Fruit fly (Drosophila melanogaster) whole organism, adult: ENCODE measurements around the gene CG10864.

Experiments
- CG11617 ChIP-seq: fragments of 200-800 bp; sonication (Bioruptor generic); optimal IDR thresholded peaks from 2 replicates; lab custom pipeline; 2017; ENCODE audit warnings: mild to moderate bottlenecking, missing biosample characterization, missing genetic modification reagents, missing genetic modification characterization
- CG12768 ChIP-seq: fragments of 200-800 bp; sonication (Bioruptor generic); optimal IDR thresholded peaks from 2 replicates; lab custom pipeline; 2017; ENCODE audit warnings: missing biosample characterization, missing genetic modification characterization, mild to moderate bottlenecking, moderate library complexity, missing genetic modification reagents
- CG14711 ChIP-seq: fragments of 200-800 bp; sonication (Bioruptor generic); optimal IDR thresholded peaks from 2 replicates; lab custom pipeline; 2018; ENCODE audit warnings: missing biosample characterization, mild to moderate bottlenecking, missing genetic modification characterization, moderate library complexity
- CG1620 ChIP-seq: fragments of 200-800 bp; sonication (Bioruptor generic); optimal IDR thresholded peaks from 2 replicates; lab custom pipeline; 2016; ENCODE audit warnings: missing biosample characterization, missing genetic modification characterization
- CG33017 ChIP-seq: fragments of 200-800 bp; sonication (Bioruptor generic); optimal IDR thresholded peaks from 2 replicates; lab custom pipeline; 2018; ENCODE audit warnings: missing biosample characterization, mild to moderate bottlenecking, missing genetic modification characterization, moderate library complexity
- CG5204 ChIP-seq: fragments of 200-800 bp; sonication (Bioruptor generic); optimal IDR thresholded peaks from 2 replicates; lab custom pipeline; 2016; ENCODE audit warnings: missing biosample characterization, missing genetic modification characterization
- CG7045 ChIP-seq: fragments of 200-800 bp; sonication (Bioruptor generic); optimal IDR thresholded peaks from 2 replicates; lab custom pipeline; 2017; ENCODE audit warnings: missing biosample characterization, mild to moderate bottlenecking, missing genetic modification characterization
- CG7101 ChIP-seq: fragments of 200-800 bp; sonication (Bioruptor generic); optimal IDR thresholded peaks from 2 replicates; lab custom pipeline; 2018; ENCODE audit warnings: missing biosample characterization, mild to moderate bottlenecking, missing genetic modification characterization, moderate library complexity
- Clk ChIP-seq: fragments of 200-800 bp; sonication (Bioruptor generic); optimal IDR thresholded peaks from 2 replicates; lab custom pipeline; 2017; ENCODE audit warnings: missing biosample characterization, missing genetic modification characterization
- Crg-1 ChIP-seq: fragments of 200-800 bp; sonication (Bioruptor generic); optimal IDR thresholded peaks from 2 replicates; lab custom pipeline; 2016; ENCODE audit warnings: missing biosample characterization, missing genetic modification characterization
- Hr96 ChIP-seq: fragments of 200-800 bp; sonication (Bioruptor generic); optimal IDR thresholded peaks from 2 replicates; lab custom pipeline; 2016; ENCODE audit warnings: missing biosample characterization, missing genetic modification characterization
- Mnt ChIP-seq: fragments of 200-800 bp; sonication (Bioruptor generic); optimal IDR thresholded peaks from 2 replicates; lab custom pipeline; 2016; ENCODE audit warnings: missing biosample characterization, mild to moderate bottlenecking, missing genetic modification characterization
- bab1 ChIP-seq: fragments of 200-800 bp; sonication (Bioruptor generic); optimal IDR thresholded peaks from 3 replicates; lab custom pipeline; 2019; ENCODE audit warnings: missing biosample characterization, mild to moderate bottlenecking, missing genetic modification characterization, moderate library complexity
- cic ChIP-seq: fragments of 200-800 bp; sonication (Bioruptor generic); optimal IDR thresholded peaks from 2 replicates; lab custom pipeline; 2017; ENCODE audit warnings: missing biosample characterization, mild to moderate bottlenecking, missing genetic modification characterization, moderate library complexity
- cnc ChIP-seq, 2 experiments: fragments of >200 bp; optimal IDR thresholded peaks; 2 replicates each; lab custom pipeline; 2017
- kay ChIP-seq: fragments of 200-800 bp; sonication (Bioruptor generic); peaks from one replicate; lab custom pipeline; 2016; ENCODE audit warnings: missing biosample characterization, missing genetic modification characterization, borderline replicate concordance
- ovo ChIP-seq: fragments of 200-800 bp; sonication (Bioruptor generic); optimal IDR thresholded peaks from 2 replicates; lab custom pipeline; 2016; ENCODE audit warnings: missing biosample characterization, missing genetic modification characterization
- pad ChIP-seq: fragments of 200-800 bp; sonication (Bioruptor generic); optimal IDR thresholded peaks from 3 replicates; lab custom pipeline; 2017; ENCODE audit warnings: missing biosample characterization, missing genetic modification characterization, mild to moderate bottlenecking, moderate library complexity, missing genetic modification reagents
- tj ChIP-seq: fragments of 200-800 bp; sonication (Bioruptor generic); optimal IDR thresholded peaks from 3 replicates; lab custom pipeline; 2017; ENCODE audit warnings: missing biosample characterization, mild to moderate bottlenecking, missing genetic modification characterization, moderate library complexity
- toe ChIP-seq: fragments of 200-800 bp; sonication (Bioruptor generic); optimal IDR thresholded peaks from 2 replicates; lab custom pipeline; 2016; ENCODE audit warnings: missing biosample characterization, missing genetic modification characterization

Gene CG10864

DNA sequence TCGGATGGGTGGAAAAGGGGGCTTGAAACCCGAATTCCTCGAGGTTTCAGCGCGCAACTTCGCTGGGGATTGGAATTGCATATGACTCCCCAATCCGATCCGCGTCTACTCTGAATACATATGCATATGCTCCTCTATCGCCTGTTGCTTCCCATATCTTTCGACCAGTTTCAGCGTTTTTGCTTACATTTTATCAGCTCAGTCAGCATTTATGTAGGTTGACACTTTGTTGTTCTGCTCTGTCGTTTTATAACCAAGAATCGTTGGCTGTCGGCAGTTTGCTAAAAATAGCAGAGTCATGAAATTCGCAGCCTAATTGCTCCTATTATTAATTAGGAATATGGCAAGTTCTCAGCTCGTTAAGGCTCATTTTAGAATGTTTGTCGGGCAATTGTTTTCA lies 15.7 kb downstream of the CG10864 start:
- no peak for TF ChIP-seq CG12768 (GFP tag; lab: Kevin White, UChicago)
- TF ChIP-seq tj: peak; percentile 100
- no peak for TF ChIP-seq CG7045 (GFP tag; lab: Kevin White, UChicago)
- TF ChIP-seq cic (GFP tag; lab: Kevin White, UChicago): no peak

dm6 chr3R:18394876-18395275 lies 16.6 kb downstream of the CG10864 start:
- no peak for TF ChIP-seq CG11617

DNA sequence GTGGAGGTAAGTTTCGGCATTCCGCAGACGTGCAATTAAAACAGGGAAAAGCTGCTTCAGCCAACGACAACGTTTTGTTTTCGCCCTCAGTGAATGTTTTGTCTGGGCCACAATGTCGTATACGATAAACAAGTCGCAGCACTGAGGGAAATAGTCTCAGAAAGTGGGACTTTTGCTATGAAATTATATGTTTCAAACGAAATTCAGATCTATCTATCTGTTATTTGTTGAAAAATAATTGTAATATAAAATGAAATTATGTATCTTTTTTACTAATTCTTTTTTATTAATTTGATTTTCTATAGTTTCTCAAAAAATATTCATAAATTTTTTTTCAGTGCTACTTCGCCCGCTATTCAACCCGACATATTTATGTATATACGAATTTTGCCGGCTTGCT lies 18.0 kb downstream of the CG10864 start:
- TF ChIP-seq bab1 (GFP tag; lab: Kevin White, UChicago) (peak; percentile 32), Mnt (peak; percentile 14), CG33017 (peak; percentile 37), pad (GFP tag; lab: Kevin White, UChicago) (no peak), CG11617 (peak; percentile 76), Hr96 (GFP tag; lab: Kevin White, UChicago) (no peak), kay (GFP tag; lab: Kevin White, UChicago) (no peak), CG7045 (GFP tag; lab: Kevin White, UChicago) (no peak), Crg-1 (GFP tag; lab: Kevin White, UChicago) (no peak), CG5204 (GFP tag; lab: Kevin White, UChicago) (no peak), CG14711 (tag; lab: Kevin White, UChicago) (peak; percentile 3), cic (GFP tag; lab: Kevin White, UChicago) (peak; percentile 1), CG1620 (GFP tag; lab: Kevin White, UChicago) (no peak), tj (peak; percentile 32), CG12768 (GFP tag; lab: Kevin White, UChicago) (no peak), cnc (optimal IDR thresholded peaks at IDR 0.05; lab: Kevin White, UChicago) (no peak), ovo (no peak), CG7101 (tag; lab: Kevin White, UChicago) (peak; percentile 71), Clk (GFP tag; lab: Kevin White, UChicago) (no peak), toe (GFP tag; lab: Kevin White, UChicago) (peak; percentile 33)

DNA sequence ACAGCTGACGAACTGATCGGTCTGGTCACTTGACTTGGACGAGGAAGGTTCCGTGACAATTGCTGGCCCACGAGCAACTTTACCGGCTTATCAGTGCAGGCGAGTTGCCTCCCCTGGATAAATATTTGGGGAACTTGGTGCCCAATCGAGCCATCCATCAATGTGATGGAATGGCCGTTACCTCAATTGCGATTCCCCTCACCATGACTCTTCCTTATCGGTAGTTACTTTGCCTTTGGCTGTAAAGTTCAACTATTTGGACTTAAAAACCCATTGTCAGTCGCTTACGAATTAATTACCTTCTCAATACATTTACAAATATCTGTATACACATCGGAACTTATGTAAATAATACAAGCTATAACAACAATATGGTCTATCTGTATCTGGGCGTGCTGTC lies 21.6 kb downstream of the CG10864 start, which contains the start of gene Vha100-4:
Gene Vha100-4 (minus strand): TSS at position 16 of the 400 bp plus-strand sequence.
- TF ChIP-seq Mnt (peak; percentile 15), tj (no peak)

- no peak for TF ChIP-seq CG14711 (tag; lab: Kevin White, UChicago)
- peak; percentile 14 for TF ChIP-seq bab1 (GFP tag; lab: Kevin White, UChicago)
Observed at dm6 chr3R:18385593-18385992, 25.8 kb downstream of the CG10864 start, which contains the start of gene cona. TSS of gene cona (plus strand) at chr3R:18385828.

DNA sequence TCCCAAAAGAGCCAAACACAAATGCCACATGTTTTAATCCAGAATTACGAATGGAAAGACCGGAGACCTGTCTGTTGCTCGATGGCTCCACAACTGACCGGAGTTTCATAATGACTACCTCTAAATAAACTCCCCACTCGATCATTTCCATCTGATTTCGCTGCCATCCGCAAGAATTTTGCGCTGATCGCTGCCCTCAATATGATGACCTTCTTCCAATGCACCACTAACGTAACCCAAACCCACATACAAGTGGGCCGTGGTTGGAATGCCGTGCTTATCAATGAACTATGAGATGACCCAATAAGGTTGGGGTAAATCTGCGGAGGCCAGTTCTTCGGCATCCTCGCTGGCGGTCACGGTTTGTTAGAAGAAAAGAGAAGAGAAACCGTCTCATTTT lies 26.5 kb downstream of the CG10864 start, which contains the start of gene CG14309:
Gene CG14309 (minus strand): TSS at position 101 of the 400 bp plus-strand sequence.
- peak; percentile 45 for TF ChIP-seq tj
- no peak for TF ChIP-seq kay (GFP tag; lab: Kevin White, UChicago)

dm6 chr3R:18381014-18381512 lies 30.4 kb downstream of the CG10864 start, which contains the start of gene CG7675:
TSS of gene CG7675 (minus strand) at chr3R:18381178.
- TF ChIP-seq bab1 (GFP tag; lab: Kevin White, UChicago) (peak; percentile 52), pad (GFP tag; lab: Kevin White, UChicago) (no peak), tj (peak; percentile 95), CG5204 (GFP tag; lab: Kevin White, UChicago) (no peak), cic (GFP tag; lab: Kevin White, UChicago) (no peak), cnc (optimal IDR thresholded peaks at IDR 0.05; lab: Kevin White, UChicago) (no peak), kay (GFP tag; lab: Kevin White, UChicago) (no peak), ovo (no peak), CG1620 (GFP tag; lab: Kevin White, UChicago) (no peak), Crg-1 (GFP tag; lab: Kevin White, UChicago) (no peak), Clk (GFP tag; lab: Kevin White, UChicago) (no peak), Hr96 (GFP tag; lab: Kevin White, UChicago) (no peak), CG11617 (no peak)

dm6 chr3R:18380251-18380812 lies 31.1 kb downstream of the CG10864 start:
- TF ChIP-seq CG14711 (tag; lab: Kevin White, UChicago) (no peak), Hr96 (GFP tag; lab: Kevin White, UChicago) (no peak), bab1 (GFP tag; lab: Kevin White, UChicago) (no peak), Clk (GFP tag; lab: Kevin White, UChicago) (no peak), Mnt (no peak), kay (GFP tag; lab: Kevin White, UChicago) (peak; percentile 71)
